Fruit fly (Drosophila melanogaster) whole organism, wandering third instar larva: ENCODE measurements around the gene CycT.
A peak's percentile ranks its signal among the peaks of the same experiment; 100 is the strongest.

Experiments used
- Abd-B ChIP-seq: fragments of >200 bp; optimal IDR thresholded peaks from 2 replicates; lab custom pipeline; 2017; ENCODE audit warnings: missing biosample characterization, missing genetic modification characterization
- CG32264 ChIP-seq: fragments of 200-800 bp; sonication (Bioruptor generic); optimal IDR thresholded peaks from 2 replicates; lab custom pipeline; 2016; ENCODE audit warnings: missing biosample characterization, missing genetic modification characterization
- CG9705 ChIP-seq: fragments of 200-800 bp; sonication (Bioruptor generic); optimal IDR thresholded peaks from 2 replicates; lab custom pipeline; 2018; ENCODE audit warnings: missing biosample characterization, mild to moderate bottlenecking, missing genetic modification characterization
- CrebA ChIP-seq: fragments of 200-800 bp; sonication (Bioruptor generic); optimal IDR thresholded peaks from 2 replicates; lab custom pipeline; 2016; ENCODE audit warnings: missing biosample characterization, mild to moderate bottlenecking, missing genetic modification characterization, borderline replicate concordance
- Dfd ChIP-seq: fragments of >200 bp; optimal IDR thresholded peaks from 2 replicates; lab custom pipeline; 2017; ENCODE audit warnings: missing biosample characterization, missing genetic modification characterization
- Dif ChIP-seq: fragments of 200-275, 200-300 bp; sonication (Bioruptor generic); optimal IDR thresholded peaks from 2 replicates; lab custom pipeline; 2018; ENCODE audit warnings: missing biosample characterization, missing genetic modification characterization; ENCODE audit not compliant: partially characterized antibody
- GATAd ChIP-seq: sonication (Bioruptor generic); optimal IDR thresholded peaks from 2 replicates; lab custom pipeline; 2016; ENCODE audit warnings: missing biosample characterization, missing genetic modification characterization
- HLH106 ChIP-seq: fragments of 200-800 bp; optimal IDR thresholded peaks from 3 replicates; lab custom pipeline; 2019; ENCODE audit warnings: missing biosample characterization, mild to moderate bottlenecking, missing genetic modification characterization, moderate library complexity
- Hr78 ChIP-seq: fragments of >200 bp; optimal IDR thresholded peaks from 2 replicates; lab custom pipeline; 2017; ENCODE audit warnings: missing biosample characterization, missing genetic modification characterization
- Hr83 ChIP-seq: fragments of 200-300 bp; sonication (Bioruptor generic); optimal IDR thresholded peaks from 2 replicates; lab custom pipeline; 2016; ENCODE audit warnings: missing biosample characterization, mild to moderate bottlenecking, missing genetic modification characterization, moderate library complexity; ENCODE audit not compliant: poor library complexity, severe bottlenecking
- Jra ChIP-seq: sonication (Bioruptor generic); optimal IDR thresholded peaks from 2 replicates; lab custom pipeline; 2016; ENCODE audit warnings: missing biosample characterization, missing genetic modification characterization
- Mio ChIP-seq: sonication (Bioruptor generic); optimal IDR thresholded peaks from 2 replicates; lab custom pipeline; 2016; ENCODE audit warnings: missing biosample characterization, missing genetic modification characterization
- Myc ChIP-seq: fragments of >200 bp; optimal IDR thresholded peaks from 2 replicates; lab custom pipeline; 2017
- N ChIP-seq: fragments of >200 bp; optimal IDR thresholded peaks from 2 replicates; lab custom pipeline; 2018; ENCODE audit warnings: missing biosample characterization, missing external identifiers, missing genetic modification characterization
- OdsH ChIP-seq: fragments of 200-800 bp; sonication (Bioruptor generic); optimal IDR thresholded peaks from 2 replicates; lab custom pipeline; 2016; ENCODE audit warnings: missing biosample characterization, mild to moderate bottlenecking, missing genetic modification characterization
- Rel ChIP-seq, 2 experiments: fragments of 200-800 bp; sonication (Bioruptor generic) in 1 of 2; optimal IDR thresholded peaks; 2 replicates in 1 of 2; 3 replicates in 1 of 2; lab custom pipeline; 2016 to 2019; ENCODE audit warnings: mild to moderate bottlenecking in 2 of 2, missing biosample characterization in 2 of 2, missing genetic modification characterization in 2 of 2, moderate library complexity in 1 of 2
- Sp1 ChIP-seq: fragments of 200-800 bp; sonication (Bioruptor generic); optimal IDR thresholded peaks from 3 replicates; lab custom pipeline; 2019; ENCODE audit warnings: missing biosample characterization, mild to moderate bottlenecking, missing genetic modification characterization, moderate library complexity
- Vsx2 ChIP-seq: fragments of 200-300, 225-300 bp; sonication (Bioruptor generic); optimal IDR thresholded peaks from 2 replicates; lab custom pipeline; 2018; ENCODE audit warnings: missing biosample characterization, missing genetic modification characterization; ENCODE audit not compliant: partially characterized antibody
- br ChIP-seq: fragments of 200-800 bp; sonication (Bioruptor generic); optimal IDR thresholded peaks from 2 replicates; lab custom pipeline; 2016; ENCODE audit warnings: missing biosample characterization, missing genetic modification characterization
- brk ChIP-seq: fragments of 200-800 bp; sonication (Bioruptor generic); optimal IDR thresholded peaks from 2 replicates; lab custom pipeline; 2016; ENCODE audit warnings: missing biosample characterization, mild to moderate bottlenecking, missing genetic modification characterization
- dl ChIP-seq, 2 experiments: fragments of 175-275, 200-275 bp in 1 of 2; fragments of 200-275 bp in 1 of 2; sonication (Bioruptor generic); optimal IDR thresholded peaks; lab custom pipeline; 2018; ENCODE audit warnings: mild to moderate bottlenecking in 2 of 2, missing biosample characterization in 2 of 2, missing genetic modification characterization in 2 of 2, moderate library complexity in 2 of 2; ENCODE audit not compliant: partially characterized antibody in 2 of 2, insufficient read depth in 1 of 2
- dsf ChIP-seq: sonication (Bioruptor generic); optimal IDR thresholded peaks from 2 replicates; lab custom pipeline; 2016; ENCODE audit warnings: missing biosample characterization, missing genetic modification characterization, borderline replicate concordance
- ey ChIP-seq: fragments of 200-800 bp; sonication (Bioruptor generic); optimal IDR thresholded peaks from 2 replicates; lab custom pipeline; 2016; ENCODE audit warnings: missing biosample characterization, missing genetic modification characterization
- foxo ChIP-seq, 2 experiments: fragments of 200-800 bp; sonication (Bioruptor generic); optimal IDR thresholded peaks; 2 replicates in 1 of 2; 3 replicates in 1 of 2; lab custom pipeline; 2016 to 2017; ENCODE audit warnings: missing biosample characterization in 2 of 2, missing genetic modification characterization in 2 of 2
- fru ChIP-seq: fragments of 200-800 bp; sonication (Bioruptor generic); optimal IDR thresholded peaks from 3 replicates; lab custom pipeline; 2016; ENCODE audit warnings: missing biosample characterization, mild to moderate bottlenecking, missing genetic modification characterization
- h ChIP-seq: fragments of 200-800 bp; sonication (Bioruptor generic); optimal IDR thresholded peaks from 3 replicates; lab custom pipeline; 2016; ENCODE audit warnings: missing biosample characterization, mild to moderate bottlenecking, missing genetic modification characterization
- jim ChIP-seq: fragments of 175-275, 200-325 bp; sonication (Bioruptor generic); optimal IDR thresholded peaks from 2 replicates; lab custom pipeline; 2016; ENCODE audit warnings: missing biosample characterization, mild to moderate bottlenecking, missing genetic modification characterization
- pan ChIP-seq: fragments of >200 bp; optimal IDR thresholded peaks from 2 replicates; lab custom pipeline; 2017
- psq ChIP-seq: fragments of 200-800 bp; sonication (Bioruptor generic); optimal IDR thresholded peaks from 3 replicates; lab custom pipeline; 2017; ENCODE audit warnings: missing biosample characterization, mild to moderate bottlenecking, missing genetic modification characterization, moderate library complexity
- rgr ChIP-seq: fragments of 200-800 bp; sonication (Bioruptor generic); optimal IDR thresholded peaks from 3 replicates; lab custom pipeline; 2016; ENCODE audit warnings: missing biosample characterization, mild to moderate bottlenecking, missing genetic modification characterization
- sage ChIP-seq: fragments of 200-800 bp; sonication (Bioruptor generic); optimal IDR thresholded peaks from 2 replicates; lab custom pipeline; 2016; ENCODE audit warnings: missing biosample characterization, mild to moderate bottlenecking, missing genetic modification characterization
- sv ChIP-seq: fragments of 200-800 bp; sonication (Bioruptor generic); optimal IDR thresholded peaks from 3 replicates; lab custom pipeline; 2016; ENCODE audit warnings: missing biosample characterization, missing genetic modification characterization
- tai ChIP-seq: sonication (Bioruptor generic); optimal IDR thresholded peaks from 2 replicates; lab custom pipeline; 2016; ENCODE audit warnings: missing biosample characterization, missing genetic modification characterization
- usp ChIP-seq: fragments of >200 bp; optimal IDR thresholded peaks from 2 replicates; lab custom pipeline; 2017; ENCODE audit warnings: missing biosample characterization, missing genetic modification characterization
- woc ChIP-seq: sonication (Bioruptor generic); optimal IDR thresholded peaks from 2 replicates; lab custom pipeline; 2016; ENCODE audit warnings: missing biosample characterization, mild to moderate bottlenecking, missing genetic modification characterization

CycT gene

dm6 chr3L:17538250-17538649 lies 19.3 kb downstream of the CycT start:
- TF ChIP-seq foxo (GFP tag; optimal IDR thresholded peaks at IDR 0.05; lab: Kevin White, UChicago) (no peak), GATAd (GFP tag; lab: Kevin White, UChicago) (no peak), N (no peak)

dm6 chr3L:17535768-17536167 lies 21.8 kb downstream of the CycT start:
- TF ChIP-seq woc (GFP tag; lab: Kevin White, UChicago) (no peak), Hr83 (GFP tag; lab: Kevin White, UChicago) (no peak), GATAd (GFP tag; lab: Kevin White, UChicago) (no peak), br (GFP tag; lab: Kevin White, UChicago) (no peak), fru (GFP tag; lab: Kevin White, UChicago) (no peak), Vsx2 (GFP tag; lab: Kevin White, UChicago) (no peak), Myc (lab: Kevin White, UChicago) (no peak), jim (GFP tag; lab: Kevin White, UChicago) (no peak)
- TF ChIP-seq, all 38 proteins: peak for 0

- no peak for TF ChIP-seq foxo (GFP tag; optimal IDR thresholded peaks at IDR 0.05; lab: Kevin White, UChicago)
- no peak for TF ChIP-seq Mio
- TF ChIP-seq ey: no peak
- no peak for TF ChIP-seq GATAd (GFP tag; lab: Kevin White, UChicago)
- TF ChIP-seq br (GFP tag; lab: Kevin White, UChicago): no peak
- TF ChIP-seq Rel (GFP tag; optimal IDR thresholded peaks at IDR 0.05; lab: Kevin White, UChicago): no peak
- no peak for TF ChIP-seq Rel (tag; optimal IDR thresholded peaks at IDR 0.05; lab: Kevin White, UChicago)
- TF ChIP-seq Dif (GFP tag; lab: Kevin White, UChicago): no peak
- TF ChIP-seq woc (GFP tag; lab: Kevin White, UChicago): no peak
- TF ChIP-seq h: no peak
- TF ChIP-seq tai: no peak
- no peak for TF ChIP-seq rgr (GFP tag; lab: Kevin White, UChicago)
- no peak for TF ChIP-seq dl (GFP tag; optimal IDR thresholded peaks at IDR 0.05; lab: Kevin White, UChicago; ENCODE audit: insufficient read depth in 1 of 2, partially characterized antibody in 2 of 2)
Observed at dm6 chr3L:17534396-17534795, 23.2 kb downstream of the CycT start.

dm6 chr3L:17533745-17534144 lies 23.8 kb downstream of the CycT start:
- TF ChIP-seq Vsx2 (GFP tag; lab: Kevin White, UChicago): no peak
- TF ChIP-seq dsf (GFP tag; lab: Kevin White, UChicago): no peak
- TF ChIP-seq rgr (GFP tag; lab: Kevin White, UChicago): no peak
- no peak for TF ChIP-seq brk (GFP tag; lab: Kevin White, UChicago)
- TF ChIP-seq pan (lab: Kevin White, UChicago): no peak
- TF ChIP-seq Jra (GFP tag; lab: Kevin White, UChicago): no peak
- no peak for TF ChIP-seq Dif (GFP tag; lab: Kevin White, UChicago)
- no peak for TF ChIP-seq h
- TF ChIP-seq, all 38 proteins: peak for 0

dm6 chr3L:17532898-17533700 lies 24.5 kb downstream of the CycT start:
- TF ChIP-seq HLH106 (tag; lab: Kevin White, UChicago): peak; percentile 65
- TF ChIP-seq foxo (GFP tag; optimal IDR thresholded peaks at IDR 0.05; lab: Kevin White, UChicago): peak in 1 of 2 experiments; percentile 84
- peak; percentile 41 for TF ChIP-seq sv
- TF ChIP-seq sage (GFP tag; lab: Kevin White, UChicago): peak; percentile 65
- peak; percentile 92 for TF ChIP-seq psq
- TF ChIP-seq OdsH (GFP tag; lab: Kevin White, UChicago): peak; percentile 64
- no peak for TF ChIP-seq CG32264 (GFP tag; lab: Kevin White, UChicago)
- TF ChIP-seq tai: peak; percentile 79
- TF ChIP-seq CG9705 (GFP tag; lab: Kevin White, UChicago): no peak
- TF ChIP-seq ey: peak; percentile 72
- TF ChIP-seq Hr83 (GFP tag; lab: Kevin White, UChicago): peak; percentile 83
- TF ChIP-seq Dif (GFP tag; lab: Kevin White, UChicago): peak; percentile 85
- no peak for TF ChIP-seq jim (GFP tag; lab: Kevin White, UChicago)
- peak; percentile 26 for TF ChIP-seq Vsx2 (GFP tag; lab: Kevin White, UChicago)
- peak; percentile 85 for TF ChIP-seq brk (GFP tag; lab: Kevin White, UChicago)
- TF ChIP-seq CrebA: no peak
- peak; percentile 27 for TF ChIP-seq Myc (lab: Kevin White, UChicago)
- no peak for TF ChIP-seq Abd-B
- peak; percentile 19 to 45 for TF ChIP-seq dl (GFP tag; optimal IDR thresholded peaks at IDR 0.05; lab: Kevin White, UChicago; ENCODE audit: insufficient read depth in 1 of 2, partially characterized antibody in 2 of 2)
- TF ChIP-seq usp (GFP tag; lab: Kevin White, UChicago): no peak
- peak; percentile 55 for TF ChIP-seq Jra (GFP tag; lab: Kevin White, UChicago)
- peak; percentile 76 for TF ChIP-seq rgr (GFP tag; lab: Kevin White, UChicago)
- TF ChIP-seq Dfd: no peak
- peak; percentile 43 for TF ChIP-seq dsf (GFP tag; lab: Kevin White, UChicago)
- no peak for TF ChIP-seq N
- peak; percentile 53 for TF ChIP-seq Sp1
- no peak for TF ChIP-seq GATAd (GFP tag; lab: Kevin White, UChicago)
- TF ChIP-seq pan (lab: Kevin White, UChicago): no peak
- TF ChIP-seq br (GFP tag; lab: Kevin White, UChicago): peak; percentile 62
- no peak for TF ChIP-seq Rel (GFP tag; optimal IDR thresholded peaks at IDR 0.05; lab: Kevin White, UChicago)
- TF ChIP-seq Rel (tag; optimal IDR thresholded peaks at IDR 0.05; lab: Kevin White, UChicago): peak; percentile 99
- TF ChIP-seq Hr78: no peak
